Fruit fly (Drosophila melanogaster) whole organism, pupa: ENCODE results near the gene trn.

Experiments
- CG34367 ChIP-seq: fragments of 200-800 bp; sonication (Bioruptor generic); optimal IDR thresholded peaks from 2 replicates; lab custom pipeline; 2018; ENCODE audit warnings: missing biosample characterization, mild to moderate bottlenecking, missing genetic modification characterization
- EcR ChIP-seq: fragments of 200-800 bp; sonication (Bioruptor generic); optimal IDR thresholded peaks from 3 replicates; lab custom pipeline; 2019; ENCODE audit warnings: missing biosample characterization, missing genetic modification characterization, mild to moderate bottlenecking, moderate library complexity, missing genetic modification reagents
- rn ChIP-seq: fragments of 200-800 bp; sonication (Bioruptor generic); IDR thresholded peaks from 2 replicates; pipeline ENCODE4 v1.3.6; 2022; ENCODE audit warnings: missing biosample characterization, missing genetic modification characterization

DNA sequence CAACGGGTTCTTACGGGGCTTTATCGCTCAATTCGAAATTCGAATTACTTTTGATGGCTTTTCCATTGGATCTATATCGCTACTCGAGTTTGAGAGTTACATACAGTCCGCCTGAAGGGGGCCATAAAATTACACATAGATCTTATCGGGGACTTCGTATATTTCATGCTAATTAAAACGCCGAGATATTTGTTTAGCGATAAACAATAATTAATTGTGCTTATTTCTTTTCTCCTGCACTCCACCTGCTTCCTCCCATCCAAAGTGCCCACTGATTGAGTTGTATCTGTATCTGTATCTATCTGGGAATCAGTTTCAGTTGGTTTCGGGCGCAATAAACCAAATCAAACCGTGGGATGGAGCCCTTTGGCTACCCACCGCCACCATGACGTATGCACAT, 48.5 kb upstream of the trn start:
- TF ChIP-seq EcR (GFP tag; lab: Kevin White, UChicago) = no peak
- TF ChIP-seq rn (GFP tag; lab: Robert Waterston, UW) = no peak
- no peak for TF ChIP-seq CG34367
